Worm (Caenorhabditis elegans): ENCODE results near the gene Y60A3A.8.

- no peak for TF ChIP-seq nhr-77 (tag; optimal IDR thresholded peaks at IDR 0.05)
- TF ChIP-seq nhr-10 (tag; optimal IDR thresholded peaks at IDR 0.05): no peak
- TF ChIP-seq lin-13 (GFP tag; optimal IDR thresholded peaks at IDR 0.05): no peak
- no peak for TF ChIP-seq skn-1 (tag; optimal IDR thresholded peaks at IDR 0.05)
- TF ChIP-seq ceh-82 (tag; optimal IDR thresholded peaks at IDR 0.05): no peak
- no peak for TF ChIP-seq fkh-10 (GFP tag; optimal IDR thresholded peaks at IDR 0.05)
- no peak for TF ChIP-seq zip-11 (GFP tag; IDR thresholded peaks at IDR 0.05)
- TF ChIP-seq dve-1 (tag; optimal IDR thresholded peaks at IDR 0.05; ENCODE audit: insufficient read depth): peak; percentile 11
- no peak for TF ChIP-seq unc-62 (GFP tag; optimal IDR thresholded peaks at IDR 0.05 in 1 of 2)
- no peak for TF ChIP-seq unc-62 (tag; optimal IDR thresholded peaks at IDR 0.05)
- no peak for TF ChIP-seq mxl-3 (GFP tag; optimal IDR thresholded peaks at IDR 0.05)
Observed at ce11 chrV:20004385-20004784, 54.6 kb downstream of the Y60A3A.8 start, which contains the start of gene unc-51.

All from whole organism, L4 larva.